Fruit fly (Drosophila melanogaster): ENCODE results near the gene btl.

The btl gene

DNA sequence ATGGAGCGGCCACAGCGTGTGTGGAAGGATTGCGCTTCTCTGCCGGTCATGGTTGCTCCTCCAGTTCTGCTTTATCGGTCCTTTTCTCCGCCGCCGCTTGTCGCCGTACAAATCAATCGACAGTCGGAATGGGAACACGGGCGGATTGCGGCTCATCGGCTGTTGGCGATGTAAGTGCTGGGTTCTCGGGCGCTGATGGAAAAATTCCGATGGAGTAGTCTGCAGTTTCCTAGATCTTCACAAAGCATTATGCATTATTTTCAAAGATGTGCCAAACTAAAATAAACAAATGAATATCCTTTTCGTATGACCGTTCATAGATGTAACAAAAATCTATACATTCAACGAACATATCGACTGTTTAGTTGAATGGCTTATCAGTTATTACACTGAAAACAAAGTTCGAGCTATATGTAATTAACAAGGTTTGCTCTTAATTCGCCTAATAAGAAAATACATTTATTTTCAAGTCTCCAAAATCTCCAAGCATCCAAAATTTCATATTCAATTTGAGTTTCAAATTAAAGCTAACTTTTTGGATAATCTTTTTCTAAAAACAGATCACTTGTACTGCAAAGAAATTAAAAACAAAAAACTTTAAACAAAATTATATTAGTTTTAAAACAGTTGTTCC is 25.8 kb upstream of the btl start, which contains the start of gene Neurl4 (continued):
- no peak for TF ChIP-seq CG11504 (tag; optimal IDR thresholded peaks at IDR 0.05)
- no peak for TF ChIP-seq z (GFP tag; IDR thresholded peaks at IDR 0.05)
- peak; percentile 75 for TF ChIP-seq CG12219 (GFP tag; optimal IDR thresholded peaks at IDR 0.05)
- peak in 1 of 2 experiments; percentile 13 for TF ChIP-seq Hr51 (GFP tag; optimal IDR thresholded peaks at IDR 0.05)
- TF ChIP-seq CG10462 (GFP tag; optimal IDR thresholded peaks at IDR 0.05), result peak; percentile 9
- peak; percentile 83 for TF ChIP-seq Xbp1 (GFP tag; optimal IDR thresholded peaks at IDR 0.05)
- peak in 1 of 2 experiments; percentile 36 for TF ChIP-seq crp (GFP tag; optimal IDR thresholded peaks at IDR 0.05)
- no peak for TF ChIP-seq HmgD (GFP tag; optimal IDR thresholded peaks at IDR 0.05)
- TF ChIP-seq Fer2 (tag; optimal IDR thresholded peaks at IDR 0.05), result peak; percentile 50
- TF ChIP-seq gcm (GFP tag; optimal IDR thresholded peaks at IDR 0.05), result no peak
- TF ChIP-seq ac (GFP tag; optimal IDR thresholded peaks at IDR 0.05), result no peak
- TF ChIP-seq fru (optimal IDR thresholded peaks at IDR 0.05), result no peak
- TF ChIP-seq pb (GFP tag; optimal IDR thresholded peaks at IDR 0.05), result no peak
- TF ChIP-seq her (GFP tag; optimal IDR thresholded peaks at IDR 0.05), result no peak
- peak; percentile 54 for TF ChIP-seq onecut (GFP tag; IDR thresholded peaks at IDR 0.05)
- TF ChIP-seq ab (GFP tag; optimal IDR thresholded peaks at IDR 0.05), result no peak
- peak; percentile 81 for TF ChIP-seq CG7839 (tag; optimal IDR thresholded peaks at IDR 0.05)
- peak; percentile 38 for TF ChIP-seq pzg (GFP tag; optimal IDR thresholded peaks at IDR 0.05)
- peak; percentile 54; the same call in 2 of the 3 replicates for TF ChIP-seq CG11695 (GFP tag; IDR thresholded peaks at IDR 0.05)
- no peak for TF ChIP-seq Neu2 (GFP tag; optimal IDR thresholded peaks at IDR 0.05; ENCODE audit: borderline replicate concordance)
- TF ChIP-seq pnt (GFP tag; optimal IDR thresholded peaks at IDR 0.05), result peak; percentile 61
- TF ChIP-seq jing (GFP tag; optimal IDR thresholded peaks at IDR 0.05), result peak; percentile 38
- TF ChIP-seq CG8290 (GFP tag; optimal IDR thresholded peaks at IDR 0.05), result no peak
- TF ChIP-seq CG8290 (tag; optimal IDR thresholded peaks at IDR 0.05), result no peak
- no peak for TF ChIP-seq bbx (GFP tag; IDR thresholded peaks at IDR 0.05; ENCODE audit: partially characterized antibody)
- no peak for TF ChIP-seq Nf-YC (tag; optimal IDR thresholded peaks at IDR 0.05)
- no peak for TF ChIP-seq CG3281 (GFP tag; optimal IDR thresholded peaks at IDR 0.05)
- no peak for TF ChIP-seq emc (GFP tag; optimal IDR thresholded peaks at IDR 0.05)
- TF ChIP-seq CG8359 (GFP tag; optimal IDR thresholded peaks at IDR 0.05; ENCODE audit: borderline replicate concordance), result no peak
- no peak for TF ChIP-seq Sry-β (GFP tag; optimal IDR thresholded peaks at IDR 0.05)
- TF ChIP-seq B-H2 (GFP tag; optimal IDR thresholded peaks at IDR 0.05), result no peak
- peak; percentile 42 for TF ChIP-seq maf-S (GFP tag; optimal IDR thresholded peaks at IDR 0.05)
- TF ChIP-seq nerfin-1 (tag; optimal IDR thresholded peaks at IDR 0.05), result peak; percentile 75
- TF ChIP-seq shn (GFP tag; optimal IDR thresholded peaks at IDR 0.05), result peak; percentile 67
- TF ChIP-seq exex (tag; optimal IDR thresholded peaks at IDR 0.05), result no peak
- peak; percentile 59 for TF ChIP-seq CG6689 (GFP tag; IDR thresholded peaks at IDR 0.05)
- no peak for TF ChIP-seq hb (GFP tag; IDR thresholded peaks at IDR 0.05; ENCODE audit: partially characterized antibody)
- TF ChIP-seq CG8765 (GFP tag; IDR thresholded peaks at IDR 0.05), result no peak
- 0 out of 4 replicates have a peak, but pooled peaks have one; percentile 15 for TF ChIP-seq Dll (GFP tag; IDR thresholded peaks at IDR 0.05; ENCODE audit: partially characterized antibody)
- no peak for TF ChIP-seq vfl (GFP tag; optimal IDR thresholded peaks at IDR 0.05)
- peak; percentile 50 for TF ChIP-seq CG16815 (GFP tag; optimal IDR thresholded peaks at IDR 0.05)
- TF ChIP-seq CG4617 (GFP tag; optimal IDR thresholded peaks at IDR 0.05; ENCODE audit: borderline replicate concordance), result peak; percentile 26
- TF ChIP-seq CG10267 (tag; optimal IDR thresholded peaks at IDR 0.05), result peak; percentile 63
- TF ChIP-seq salm (tag; optimal IDR thresholded peaks at IDR 0.05), result no peak
- TF ChIP-seq CG7556 (GFP tag; optimal IDR thresholded peaks at IDR 0.05), result peak; percentile 32
- peak; percentile 72 for TF ChIP-seq CG3995 (GFP tag; optimal IDR thresholded peaks at IDR 0.05)
- no peak for TF ChIP-seq gcm2 (GFP tag; optimal IDR thresholded peaks at IDR 0.05)
- peak; percentile 81 for TF ChIP-seq CG10979 (tag; optimal IDR thresholded peaks at IDR 0.05)
- no peak for TF ChIP-seq pros (GFP tag; optimal IDR thresholded peaks at IDR 0.05)
- TF ChIP-seq CG18619 (GFP tag; optimal IDR thresholded peaks at IDR 0.05), result peak; percentile 66
